Fruit fly (Drosophila melanogaster): ENCODE measurements around the gene ATPsynbetaL.

The ATPsynbetaL gene

dm6 chr3L:16049955-16050886, 47.4 kb upstream of the ATPsynbetaL start (continued):
- TF ChIP-seq CG32767 (GFP tag; IDR thresholded peaks at IDR 0.05) (no peak), HLH54F (GFP tag; optimal IDR thresholded peaks at IDR 0.05) (no peak), lov (optimal IDR thresholded peaks at IDR 0.05) (no peak), lov (GFP tag; IDR thresholded peaks at IDR 0.05) (peak; percentile 31; the same call in 2 of the 3 replicates), CG10979 (tag; optimal IDR thresholded peaks at IDR 0.05) (peak; percentile 27), ara (GFP tag; IDR thresholded peaks at IDR 0.05) (peak; percentile 40; the same call in 1 of the 2 replicates), ab (GFP tag; optimal IDR thresholded peaks at IDR 0.05) (no peak), Pdp1 (GFP tag; optimal IDR thresholded peaks at IDR 0.05) (peak in 1 of 2 experiments; percentile 59), CG3847 (GFP tag; IDR thresholded peaks at IDR 0.05) (no peak), Dp (GFP tag; optimal IDR thresholded peaks at IDR 0.05) (no peak), unpg (GFP tag; optimal IDR thresholded peaks at IDR 0.05) (peak; percentile 31), Sox100B (GFP tag; optimal IDR thresholded peaks at IDR 0.05) (peak; percentile 46), Gug (GFP tag; IDR thresholded peaks at IDR 0.05) (peak; percentile 20; the same call in 1 of the 4 replicates), CG12659 (GFP tag; optimal IDR thresholded peaks at IDR 0.05) (peak; percentile 40), sens (GFP tag) (peak; percentile 91), CG6791 (GFP tag; IDR thresholded peaks at IDR 0.05; ENCODE audit: partially characterized antibody) (no peak), prd (optimal IDR thresholded peaks at IDR 0.05) (no peak), prd (GFP tag; IDR thresholded peaks at IDR 0.05) (no peak), knrl (GFP tag; IDR thresholded peaks at IDR 0.05; ENCODE audit: partially characterized antibody) (no peak), CrebB (tag; optimal IDR thresholded peaks at IDR 0.05) (peak; percentile 82), gem (tag; optimal IDR thresholded peaks at IDR 0.05) (peak; percentile 31), ewg (GFP tag; optimal IDR thresholded peaks at IDR 0.05) (no peak), CG12744 (GFP tag; optimal IDR thresholded peaks at IDR 0.05) (no peak), nom (GFP tag; optimal IDR thresholded peaks at IDR 0.05) (peak; percentile 64), otp (GFP tag; IDR thresholded peaks at IDR 0.05) (0 out of 3 replicates have a peak, but pooled peaks have one; percentile 17), CG2129 (GFP tag; IDR thresholded peaks at IDR 0.05; ENCODE audit: partially characterized antibody) (no peak), CG33557 (GFP tag; optimal IDR thresholded peaks at IDR 0.05) (peak; percentile 29), slou (GFP tag; optimal IDR thresholded peaks at IDR 0.05) (no peak), kah (GFP tag; optimal IDR thresholded peaks at IDR 0.05) (no peak), ATbp (GFP tag; optimal IDR thresholded peaks at IDR 0.05) (peak; percentile 47), Side (GFP tag; optimal IDR thresholded peaks at IDR 0.05) (no peak), CG2116 (GFP tag; optimal IDR thresholded peaks at IDR 0.05) (no peak), CG10147 (GFP tag; optimal IDR thresholded peaks at IDR 0.05) (peak; percentile 27), ash1 (GFP tag; optimal IDR thresholded peaks at IDR 0.05) (peak; percentile 56), chm (GFP tag; IDR thresholded peaks at IDR 0.05) (peak; percentile 81), sug (tag; optimal IDR thresholded peaks at IDR 0.05) (peak; percentile 63), vfl (GFP tag; optimal IDR thresholded peaks at IDR 0.05) (peak; percentile 30), run (tag; optimal IDR thresholded peaks at IDR 0.05) (peak; percentile 72), CG16815 (GFP tag; optimal IDR thresholded peaks at IDR 0.05) (no peak), CG12769 (tag; optimal IDR thresholded peaks at IDR 0.05) (peak; percentile 68), CG6254 (GFP tag; optimal IDR thresholded peaks at IDR 0.05) (peak; percentile 19), Dbx (GFP tag; IDR thresholded peaks at IDR 0.05) (peak; percentile 75), dan (GFP tag; IDR thresholded peaks at IDR 0.05) (no peak), CG2889 (GFP tag; IDR thresholded peaks at IDR 0.05) (no peak), CG14441 (GFP tag; IDR thresholded peaks at IDR 0.05) (peak; percentile 12; the same call in 1 of the 2 replicates), eve (GFP tag; optimal IDR thresholded peaks at IDR 0.05) (peak in 1 of 2 experiments; percentile 61), D19A (tag; optimal IDR thresholded peaks at IDR 0.05) (peak; percentile 24), CG7987 (GFP tag; optimal IDR thresholded peaks at IDR 0.05) (peak; percentile 14)

Data from whole organism, embryonic.